Fruit fly (Drosophila melanogaster) whole organism, embryonic: Measurements from ENCODE around the gene Est-6.

Experiments used
- CG1832 ChIP-seq: fragments of 200-800 bp; sonication (Bioruptor generic); optimal IDR thresholded peaks from 2 replicates; lab custom pipeline; 2017; ENCODE audit warnings: missing biosample characterization, mild to moderate bottlenecking, missing genetic modification characterization, inconsistent platforms
- CG30431 ChIP-seq: fragments of 200-800 bp; sonication (Bioruptor generic); optimal IDR thresholded peaks from 2 replicates; lab custom pipeline; 2017; ENCODE audit warnings: missing biosample characterization, missing genetic modification characterization
- CG3065 ChIP-seq: fragments of 200-800 bp; sonication (Bioruptor generic); optimal IDR thresholded peaks from 2 replicates; lab custom pipeline; 2016; ENCODE audit warnings: missing biosample characterization, missing genetic modification characterization
- CG3726 ChIP-seq: fragments of 200-800 bp; sonication (Bioruptor generic); IDR thresholded peaks from 3 replicates; pipeline ENCODE4, ENCODE4 v1.3.6; 2022; ENCODE audit warnings: missing biosample characterization, missing genetic modification characterization
- CG6791 ChIP-seq: fragments of 200-800 bp; sonication (Bioruptor generic); IDR thresholded peaks from 3 replicates; pipeline ENCODE4 v1.3.6; 2022; ENCODE audit warnings: missing biosample characterization, missing genetic modification characterization; ENCODE audit not compliant: partially characterized antibody
- Hand ChIP-seq: fragments of 200-800 bp; sonication (Bioruptor generic); optimal IDR thresholded peaks from 2 replicates; lab custom pipeline; 2017; ENCODE audit warnings: mild to moderate bottlenecking, missing biosample characterization, missing genetic modification reagents, missing genetic modification characterization
- bsh ChIP-seq, 2 experiments: fragments of 200-800 bp; sonication (Bioruptor generic); optimal IDR thresholded peaks; 2 replicates each; lab custom pipeline; 2017 to 2018; ENCODE audit warnings: mild to moderate bottlenecking in 2 of 2, missing biosample characterization in 2 of 2, missing genetic modification characterization in 2 of 2, moderate library complexity in 1 of 2
- dmrt11E ChIP-seq: fragments of 200-800 bp; sonication (Bioruptor generic); optimal IDR thresholded peaks from 3 replicates; lab custom pipeline; 2018; ENCODE audit warnings: missing biosample characterization, mild to moderate bottlenecking, missing genetic modification characterization, moderate library complexity
- hth ChIP-seq: fragments of >200 bp; optimal IDR thresholded peaks from 2 replicates; lab custom pipeline; 2017; ENCODE audit warnings: inconsistent platforms
- jing ChIP-seq: fragments of 200-800 bp; sonication (Bioruptor generic); optimal IDR thresholded peaks from 2 replicates; lab custom pipeline; 2018; ENCODE audit warnings: missing biosample characterization, mild to moderate bottlenecking, missing genetic modification characterization
- sima ChIP-seq: fragments of 200-800 bp; sonication (Bioruptor generic); optimal IDR thresholded peaks from 2 replicates; lab custom pipeline; 2016; ENCODE audit warnings: missing biosample characterization, missing genetic modification characterization

DNA sequence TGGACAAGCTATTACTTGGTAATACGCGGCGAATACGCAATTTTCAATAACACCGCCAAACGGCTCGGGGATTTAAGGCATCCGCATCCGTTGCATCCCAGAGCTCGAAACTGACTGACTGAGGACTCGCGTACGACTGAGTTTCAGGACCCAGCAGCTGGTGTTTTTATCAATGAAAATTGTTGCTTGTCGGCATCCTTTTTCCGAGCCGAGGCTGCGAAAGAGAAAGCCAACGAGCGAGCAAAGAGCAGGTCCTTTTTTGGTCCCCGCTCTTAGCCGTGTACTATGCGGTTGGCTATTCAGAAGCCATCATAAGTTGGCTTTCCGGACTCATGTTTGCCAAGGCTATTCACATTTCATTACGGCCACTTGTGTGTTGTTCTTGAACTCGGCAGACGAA lies 13.2 kb upstream of the Est-6 start, which contains the start of gene Rh7:
- TF ChIP-seq bsh (GFP tag; optimal IDR thresholded peaks at IDR 0.05; lab: Kevin White, UChicago) (no peak), CG6791 (no peak), dmrt11E (tag; lab: Kevin White, UChicago) (no peak), CG1832 (no peak), jing (GFP tag; lab: Kevin White, UChicago) (no peak), hth (no peak), Hand (no peak), CG3726 (GFP tag; lab: Robert Waterston, UW) (no peak), CG3065 (GFP tag; lab: Kevin White, UChicago) (no peak), sima (no peak), CG30431 (no peak)
